Worm (Caenorhabditis elegans) whole organism, L1 larva: ENCODE measurements around the gene ins-23.

ENCODE experiments used
- C04F5.9 ChIP-seq: sonication (generic microtip); optimal IDR thresholded peaks from 2 replicates; lab custom pipeline; 2016; ENCODE audit warnings: missing genetic modification characterization, missing compliant biosample characterization
- C34B4.2 ChIP-seq: sonication (generic microtip); optimal IDR thresholded peaks from 2 replicates; lab custom pipeline; 2017; ENCODE audit warnings: mild to moderate bottlenecking, missing genetic modification characterization, missing compliant biosample characterization
- F16B12.6 ChIP-seq: fragments of 150-350 bp; optimal IDR thresholded peaks from 2 replicates; lab custom pipeline; 2014; ENCODE audit warnings: missing biosample characterization, missing genetic modification characterization
- Y116A8C.19 ChIP-seq: sonication (generic microtip); optimal IDR thresholded peaks from 2 replicates; lab custom pipeline; 2016; ENCODE audit warnings: missing compliant biosample characterization, missing genetic modification characterization, borderline replicate concordance
- aha-1 ChIP-seq: fragments of 150-350 bp; optimal IDR thresholded peaks from 2 replicates; lab custom pipeline; 2014; ENCODE audit warnings: missing biosample characterization, missing genetic modification characterization
- alr-1 ChIP-seq: fragments of 200-800 bp; sonication (Bioruptor generic); optimal IDR thresholded peaks from 2 replicates; lab custom pipeline; 2018; ENCODE audit warnings: borderline replicate concordance, mild to moderate bottlenecking, missing genetic modification characterization, missing compliant biosample characterization
- aly-2 ChIP-seq: fragments of 150-350 bp; optimal IDR thresholded peaks from 2 replicates; lab custom pipeline; 2014; ENCODE audit warnings: missing biosample characterization, missing genetic modification characterization
- blmp-1 ChIP-seq: fragments of 150-350 bp; optimal IDR thresholded peaks from 2 replicates; lab custom pipeline; 2014; ENCODE audit warnings: missing biosample characterization, missing genetic modification characterization
- ceh-63 ChIP-seq: fragments of 200-800 bp; sonication (Bioruptor generic); optimal IDR thresholded peaks from 2 replicates; lab custom pipeline; 2018; ENCODE audit warnings: mild to moderate bottlenecking, missing genetic modification characterization, missing compliant biosample characterization
- ceh-82 ChIP-seq, 3 experiments: fragments of 150-350 bp in 1 of 3; sonication (generic microtip) in 2 of 3; optimal IDR thresholded peaks; 2 replicates each; lab custom pipeline; 2014 to 2017; ENCODE audit warnings: missing biosample characterization in 3 of 3, missing genetic modification characterization in 3 of 3
- ces-1 ChIP-seq: fragments of 150-350 bp; optimal IDR thresholded peaks from 2 replicates; lab custom pipeline; 2014; ENCODE audit warnings: missing biosample characterization, missing genetic modification reagents, missing genetic modification characterization
- dpl-1 ChIP-seq, 3 experiments: fragments of 150-350 bp in 2 of 3; sonication (generic microtip) in 1 of 3; optimal IDR thresholded peaks; 2 replicates each; lab custom pipeline; 2014 to 2017; ENCODE audit warnings: missing biosample characterization in 3 of 3, missing genetic modification characterization in 3 of 3, missing genetic modification reagents in 3 of 3
- dsc-1 ChIP-seq: sonication (generic microtip); optimal IDR thresholded peaks from 2 replicates; lab custom pipeline; 2016; ENCODE audit warnings: mild to moderate bottlenecking, missing genetic modification characterization, missing compliant biosample characterization
- efl-1 ChIP-seq, 4 experiments: fragments of 150-350 bp; optimal IDR thresholded peaks in 3 of 4; peaks in 1 of 4; 1 replicate in 1 of 4; 2 replicates in 3 of 4; lab custom pipeline; 2014; ENCODE audit warnings: missing biosample characterization in 2 of 4, missing genetic modification characterization in 2 of 4, missing genetic modification reagents in 2 of 4
- egl-13 ChIP-seq: sonication (generic microtip); optimal IDR thresholded peaks from 2 replicates; lab custom pipeline; 2016; ENCODE audit warnings: missing genotype, missing genetic modification reagents, missing genetic modification characterization, missing compliant biosample characterization
- elt-3 ChIP-seq, 6 experiments: fragments of 150-350 bp in 1 of 6; sonication (generic microtip); optimal IDR thresholded peaks; 2 replicates each; lab custom pipeline; 2017 to 2018; ENCODE audit warnings: missing biosample characterization in 6 of 6, missing genetic modification characterization in 6 of 6, inconsistent platforms in 1 of 6
- ets-5 ChIP-seq: fragments of 200-800 bp; sonication (Bioruptor generic); IDR thresholded peaks from 2 replicates; pipeline ENCODE4 v1.3.6; 2022; ENCODE audit warnings: missing genetic modification characterization, missing compliant biosample characterization
- grh-1 ChIP-seq: fragments of 200-800 bp; sonication (Bioruptor generic); IDR thresholded peaks from 2 replicates; pipeline ENCODE4 v1.3.6; 2022; ENCODE audit warnings: missing genetic modification reagents, missing genetic modification characterization, missing compliant biosample characterization
- hlh-17 ChIP-seq: fragments of 200-800 bp; sonication (Bioruptor generic); optimal IDR thresholded peaks from 2 replicates; lab custom pipeline; 2018; ENCODE audit warnings: missing genetic modification characterization, mild to moderate bottlenecking, missing compliant biosample characterization, moderate library complexity, borderline replicate concordance
- irx-1 ChIP-seq: sonication (generic microtip); optimal IDR thresholded peaks from 2 replicates; lab custom pipeline; 2016; ENCODE audit warnings: missing genetic modification characterization, missing compliant biosample characterization
- isw-1 ChIP-seq: fragments of 200-800 bp; sonication (Bioruptor generic); IDR thresholded peaks from 2 replicates; pipeline ENCODE4 v1.3.6; 2022; ENCODE audit warnings: missing genetic modification characterization, missing compliant biosample characterization
- jun-1 ChIP-seq: fragments of 150-350 bp; optimal IDR thresholded peaks from 2 replicates; lab custom pipeline; 2014; ENCODE audit warnings: missing biosample characterization, missing genetic modification reagents, missing genetic modification characterization
- lin-13 ChIP-seq: fragments of 150-350 bp; optimal IDR thresholded peaks from 2 replicates; lab custom pipeline; 2014; ENCODE audit warnings: missing biosample characterization, missing genetic modification reagents, missing genetic modification characterization
- lin-39 ChIP-seq: fragments of 150-350 bp; optimal IDR thresholded peaks from 2 replicates; lab custom pipeline; 2014; ENCODE audit warnings: missing biosample characterization, missing genetic modification reagents, missing genetic modification characterization
- lsy-2 ChIP-seq, 2 experiments: fragments of 150-350 bp; optimal IDR thresholded peaks; 2 replicates each; lab custom pipeline; 2014; ENCODE audit warnings: missing biosample characterization in 2 of 2, missing genetic modification characterization in 2 of 2
- mab-9 ChIP-seq: fragments of 200-800 bp; sonication (Bioruptor generic); IDR thresholded peaks from 2 replicates; pipeline ENCODE4 v1.3.6; 2022; ENCODE audit warnings: missing genetic modification reagents, missing genetic modification characterization, missing compliant biosample characterization
- mep-1 ChIP-seq: fragments of 150-350 bp; optimal IDR thresholded peaks from 2 replicates; lab custom pipeline; 2014; ENCODE audit warnings: missing biosample characterization, missing genetic modification characterization
- nhr-11 ChIP-seq: fragments of 150-350 bp; optimal IDR thresholded peaks from 2 replicates; lab custom pipeline; 2014; ENCODE audit warnings: missing biosample characterization, missing genetic modification characterization
- nhr-12 ChIP-seq: sonication (generic microtip); optimal IDR thresholded peaks from 2 replicates; lab custom pipeline; 2017; ENCODE audit warnings: missing biosample characterization, missing genetic modification characterization
- nhr-47 ChIP-seq: sonication (generic microtip); optimal IDR thresholded peaks from 2 replicates; lab custom pipeline; 2016; ENCODE audit warnings: mild to moderate bottlenecking, missing genetic modification characterization, moderate library complexity, missing compliant biosample characterization
- nhr-71 ChIP-seq: sonication (generic microtip); optimal IDR thresholded peaks from 2 replicates; lab custom pipeline; 2016; ENCODE audit warnings: mild to moderate bottlenecking, missing genetic modification characterization, moderate library complexity, missing compliant biosample characterization
- nhr-76 ChIP-seq: sonication (generic microtip); optimal IDR thresholded peaks from 2 replicates; lab custom pipeline; 2017; ENCODE audit warnings: missing biosample characterization, missing genetic modification characterization
- nhr-77 ChIP-seq: fragments of 150-350 bp; optimal IDR thresholded peaks from 2 replicates; lab custom pipeline; 2014; ENCODE audit warnings: missing biosample characterization, missing genetic modification characterization
- nhr-84 ChIP-seq: sonication (generic microtip); optimal IDR thresholded peaks from 2 replicates; lab custom pipeline; 2017; ENCODE audit warnings: missing biosample characterization, missing genetic modification characterization
- nhr-85 ChIP-seq: sonication (generic microtip); peaks from one replicate; lab custom pipeline; 2016; ENCODE audit warnings: missing genetic modification characterization, inconsistent platforms, missing compliant biosample characterization
- nhr-90 ChIP-seq: sonication (generic microtip); optimal IDR thresholded peaks from 2 replicates; lab custom pipeline; 2016; ENCODE audit warnings: mild to moderate bottlenecking, missing genetic modification characterization, missing compliant biosample characterization; ENCODE audit not compliant: poor library complexity
- pag-3 ChIP-seq: sonication (generic microtip); optimal IDR thresholded peaks from 2 replicates; lab custom pipeline; 2017; ENCODE audit warnings: missing genetic modification characterization, mild to moderate bottlenecking, missing compliant biosample characterization, antibody characterized with exemption, borderline replicate concordance; ENCODE audit not compliant: insufficient read depth
- pqm-1 ChIP-seq: sonication (generic microtip); optimal IDR thresholded peaks from 3 replicates; lab custom pipeline; 2017; ENCODE audit warnings: missing biosample characterization, missing genetic modification characterization
- rnt-1 ChIP-seq: sonication (generic microtip); optimal IDR thresholded peaks from 2 replicates; lab custom pipeline; 2016; ENCODE audit warnings: mild to moderate bottlenecking, missing genetic modification characterization, moderate library complexity, missing compliant biosample characterization
- sox-4 ChIP-seq: sonication (generic microtip); optimal IDR thresholded peaks from 2 replicates; lab custom pipeline; 2016; ENCODE audit warnings: missing genetic modification characterization, missing compliant biosample characterization
- tbx-2 ChIP-seq: sonication (generic microtip); optimal IDR thresholded peaks from 2 replicates; lab custom pipeline; 2016; ENCODE audit warnings: missing genetic modification characterization, missing compliant biosample characterization
- tlp-1 ChIP-seq: fragments of 150-350 bp; optimal IDR thresholded peaks from 2 replicates; lab custom pipeline; 2014; ENCODE audit warnings: missing biosample characterization, missing genetic modification characterization
- unc-30 ChIP-seq: sonication (generic microtip); optimal IDR thresholded peaks from 2 replicates; lab custom pipeline; 2017; ENCODE audit warnings: missing biosample characterization, missing genetic modification characterization
- unc-62 ChIP-seq: fragments of 150-350 bp; optimal IDR thresholded peaks from 2 replicates; lab custom pipeline; 2014; ENCODE audit warnings: missing biosample characterization, missing genetic modification reagents, missing genetic modification characterization
- unc-98 ChIP-seq: fragments of 200-800 bp; sonication (Bioruptor generic); IDR thresholded peaks from 2 replicates; pipeline ENCODE4 v1.3.6; 2022; ENCODE audit warnings: missing genetic modification characterization, missing compliant biosample characterization
- vab-15 ChIP-seq: sonication (generic microtip); optimal IDR thresholded peaks from 2 replicates; lab custom pipeline; 2017; ENCODE audit warnings: missing genotype, mild to moderate bottlenecking, missing genetic modification characterization, missing compliant biosample characterization
- zip-4 ChIP-seq: fragments of 200-800 bp; sonication (Bioruptor generic); optimal IDR thresholded peaks from 2 replicates; lab custom pipeline; 2018; ENCODE audit warnings: mild to moderate bottlenecking, missing genetic modification characterization, moderate library complexity, missing compliant biosample characterization
- ztf-11 ChIP-seq, 2 experiments: sonication (generic microtip); optimal IDR thresholded peaks; 2 replicates each; lab custom pipeline; 2016 to 2017; ENCODE audit warnings: missing genetic modification characterization in 2 of 2, missing biosample characterization in 1 of 2, missing compliant biosample characterization in 1 of 2
- ztf-4 ChIP-seq: fragments of 150-350 bp; optimal IDR thresholded peaks from 2 replicates; lab custom pipeline; 2014; ENCODE audit warnings: missing biosample characterization, missing genetic modification characterization

The ins-23 gene

ce11 chrIII:10060573-10060972, 32.5 kb downstream of the ins-23 start, which contains the start of gene T16G12.13:
Gene T16G12.13, plus strand, starts transcription at chrIII:10060865.
- no peak for TF ChIP-seq F16B12.6 (tag; lab: Kevin White, UChicago)
- TF ChIP-seq nhr-84, result no peak
- TF ChIP-seq tbx-2 (tag; lab: Kevin White, UChicago), result no peak
- no peak for TF ChIP-seq nhr-90 (tag; lab: Kevin White, UChicago)
- TF ChIP-seq dsc-1, result no peak
- no peak for TF ChIP-seq aly-2
- no peak for TF ChIP-seq ztf-11 (tag; optimal IDR thresholded peaks at IDR 0.05; lab: Kevin White, UChicago)
- no peak for TF ChIP-seq nhr-47
- no peak for TF ChIP-seq elt-3 (tag; optimal IDR thresholded peaks at IDR 0.05; lab: Kevin White, UChicago)
- TF ChIP-seq grh-1 (GFP tag; lab: Robert Waterston, UW), result no peak
- no peak for TF ChIP-seq ztf-4 (tag; lab: Kevin White, UChicago)
- TF ChIP-seq ceh-82 (tag; optimal IDR thresholded peaks at IDR 0.05; lab: Kevin White, UChicago), result no peak
- TF ChIP-seq ceh-63 (GFP tag; lab: Kevin White, UChicago), result no peak
- TF ChIP-seq jun-1 (tag; lab: Kevin White, UChicago), result no peak
- TF ChIP-seq dpl-1 (GFP tag; optimal IDR thresholded peaks at IDR 0.05; lab: Kevin White, UChicago), result no peak
- no peak for TF ChIP-seq vab-15 (tag; lab: Kevin White, UChicago)
- no peak for TF ChIP-seq nhr-71 (tag; lab: Kevin White, UChicago)
- TF ChIP-seq hlh-17 (GFP tag; lab: Kevin White, UChicago), result no peak
- no peak for TF ChIP-seq irx-1 (tag; lab: Kevin White, UChicago)
- TF ChIP-seq unc-30 (tag; lab: Kevin White, UChicago), result no peak

ce11 chrIII:10064140-10064539, 36.1 kb downstream of the ins-23 start, which contains the start of gene ekl-6:
Gene ekl-6, plus strand, starts transcription at chrIII:10064404.
- TF ChIP-seq mep-1 (tag; lab: Kevin White, UChicago), result peak; percentile 47
- peak; percentile 97 for TF ChIP-seq rnt-1 (tag; lab: Kevin White, UChicago)
- peak in 1 of 2 experiments; percentile 71 for TF ChIP-seq lsy-2 (tag; optimal IDR thresholded peaks at IDR 0.05; lab: Kevin White, UChicago)
- no peak for TF ChIP-seq tlp-1 (tag; lab: Kevin White, UChicago)
- TF ChIP-seq tbx-2 (tag; lab: Kevin White, UChicago), result peak; percentile 80
- TF ChIP-seq dpl-1 (GFP tag; optimal IDR thresholded peaks at IDR 0.05; lab: Kevin White, UChicago), result peak; percentile 22 to 56 (median 55)
- no peak for TF ChIP-seq C34B4.2
- TF ChIP-seq nhr-77 (tag; lab: Kevin White, UChicago), result peak; percentile 21
- TF ChIP-seq nhr-76, result no peak
- TF ChIP-seq nhr-12, result no peak
- no peak for TF ChIP-seq ceh-63 (GFP tag; lab: Kevin White, UChicago)
- peak; percentile 79 for TF ChIP-seq dsc-1
- no peak for TF ChIP-seq pag-3 (tag; lab: Kevin White, UChicago)
- TF ChIP-seq unc-62 (GFP tag; lab: Kevin White, UChicago), result no peak
- no peak for TF ChIP-seq mab-9 (GFP tag; lab: Robert Waterston, UW)
- TF ChIP-seq hlh-17 (GFP tag; lab: Kevin White, UChicago), result no peak
- peak; percentile 54; the same call in 1 of the 2 replicates for TF ChIP-seq unc-98 (GFP tag; lab: Robert Waterston, UW)
- no peak for TF ChIP-seq aha-1 (tag; lab: Kevin White, UChicago)
- TF ChIP-seq jun-1 (tag; lab: Kevin White, UChicago), result no peak
- peak in 2 of 3 experiments; percentile 26 to 39 for TF ChIP-seq ceh-82 (tag; optimal IDR thresholded peaks at IDR 0.05; lab: Kevin White, UChicago)
- TF ChIP-seq ztf-4 (tag; lab: Kevin White, UChicago), result no peak
- TF ChIP-seq isw-1 (GFP tag; lab: Robert Waterston, UW), result peak; percentile 23
- TF ChIP-seq nhr-11, result no peak
- no peak for TF ChIP-seq alr-1 (tag; lab: Kevin White, UChicago)
- no peak for TF ChIP-seq ets-5 (GFP tag; lab: Robert Waterston, UW)
- TF ChIP-seq pqm-1 (tag; lab: Kevin White, UChicago), result no peak
- peak; percentile 73 for TF ChIP-seq egl-13 (tag; lab: Kevin White, UChicago)
- TF ChIP-seq sox-4, result peak; percentile 82
- TF ChIP-seq lin-13, result peak; percentile 25
- TF ChIP-seq C04F5.9, result peak; percentile 81
- TF ChIP-seq lin-39, result no peak
- peak; percentile 48 for TF ChIP-seq Y116A8C.19 (tag; lab: Kevin White, UChicago)
- no peak for TF ChIP-seq ces-1
- no peak for TF ChIP-seq blmp-1
- peak; percentile 92 for TF ChIP-seq nhr-85 (tag; lab: Kevin White, UChicago)
- no peak for TF ChIP-seq zip-4 (GFP tag; lab: Kevin White, UChicago)
- TF ChIP-seq efl-1 (optimal IDR thresholded peaks at IDR 0.05; lab: Kevin White, UChicago), result peak; percentile 44 to 67
- peak; percentile 56 to 93 for TF ChIP-seq efl-1 (GFP tag; optimal IDR thresholded peaks at IDR 0.05 in 1 of 2; lab: Kevin White, UChicago)
